Worm (Caenorhabditis elegans) whole organism, L1 larva: ENCODE measurements around the gene cft-1.

Source experiments
- C04F5.9 ChIP-seq: sonication (generic microtip); optimal IDR thresholded peaks from 2 replicates; lab custom pipeline; 2016; ENCODE audit warnings: missing genetic modification characterization, missing compliant biosample characterization
- C34B4.2 ChIP-seq: sonication (generic microtip); optimal IDR thresholded peaks from 2 replicates; lab custom pipeline; 2017; ENCODE audit warnings: mild to moderate bottlenecking, missing genetic modification characterization, missing compliant biosample characterization
- F16B12.6 ChIP-seq: fragments of 150-350 bp; optimal IDR thresholded peaks from 2 replicates; lab custom pipeline; 2014; ENCODE audit warnings: missing biosample characterization, missing genetic modification characterization
- blmp-1 ChIP-seq: fragments of 150-350 bp; optimal IDR thresholded peaks from 2 replicates; lab custom pipeline; 2014; ENCODE audit warnings: missing biosample characterization, missing genetic modification characterization
- ceh-8 ChIP-seq: fragments of 200-800 bp; sonication (Bioruptor generic); optimal IDR thresholded peaks from 2 replicates; lab custom pipeline; 2018; ENCODE audit warnings: mild to moderate bottlenecking, missing genetic modification characterization, moderate library complexity, missing compliant biosample characterization
- ceh-82 ChIP-seq, 3 experiments: fragments of 150-350 bp in 1 of 3; sonication (generic microtip) in 2 of 3; optimal IDR thresholded peaks; 2 replicates each; lab custom pipeline; 2014 to 2017; ENCODE audit warnings: missing biosample characterization in 3 of 3, missing genetic modification characterization in 3 of 3
- ceh-88 ChIP-seq: fragments of 200-800 bp; sonication (Bioruptor generic); IDR thresholded peaks from 2 replicates; pipeline ENCODE4 v1.3.6; 2022; ENCODE audit warnings: missing genetic modification characterization, missing compliant biosample characterization
- ces-1 ChIP-seq: fragments of 150-350 bp; optimal IDR thresholded peaks from 2 replicates; lab custom pipeline; 2014; ENCODE audit warnings: missing biosample characterization, missing genetic modification reagents, missing genetic modification characterization
- efl-1 ChIP-seq, 4 experiments: fragments of 150-350 bp; optimal IDR thresholded peaks in 3 of 4; peaks in 1 of 4; 1 replicate in 1 of 4; 2 replicates in 3 of 4; lab custom pipeline; 2014; ENCODE audit warnings: missing biosample characterization in 2 of 4, missing genetic modification characterization in 2 of 4, missing genetic modification reagents in 2 of 4
- egl-27 ChIP-seq, 2 experiments: fragments of 150-350 bp in 1 of 2; sonication (generic microtip); optimal IDR thresholded peaks; 3 replicates each; lab custom pipeline; 2017 to 2018; ENCODE audit warnings: missing biosample characterization in 2 of 2, missing genetic modification characterization in 2 of 2, missing genetic modification reagents in 2 of 2
- elt-2 ChIP-seq: sonication (generic microtip); optimal IDR thresholded peaks from 2 replicates; lab custom pipeline; 2016; ENCODE audit warnings: missing genetic modification characterization, mild to moderate bottlenecking, inconsistent platforms, missing compliant biosample characterization, missing genetic modification reagents
- elt-3 ChIP-seq, 6 experiments: fragments of 150-350 bp in 1 of 6; sonication (generic microtip); optimal IDR thresholded peaks; 2 replicates each; lab custom pipeline; 2017 to 2018; ENCODE audit warnings: missing biosample characterization in 6 of 6, missing genetic modification characterization in 6 of 6, inconsistent platforms in 1 of 6
- fkh-10 ChIP-seq: sonication (generic microtip); optimal IDR thresholded peaks from 2 replicates; lab custom pipeline; 2017; ENCODE audit warnings: missing biosample characterization, missing genetic modification reagents, missing genetic modification characterization
- fos-1 ChIP-seq: fragments of 150-350 bp; optimal IDR thresholded peaks from 2 replicates; lab custom pipeline; 2014; ENCODE audit warnings: missing biosample characterization, missing genetic modification characterization
- grh-1 ChIP-seq: fragments of 200-800 bp; sonication (Bioruptor generic); IDR thresholded peaks from 2 replicates; pipeline ENCODE4 v1.3.6; 2022; ENCODE audit warnings: missing genetic modification reagents, missing genetic modification characterization, missing compliant biosample characterization
- hlh-4 ChIP-seq: sonication (generic microtip); optimal IDR thresholded peaks from 2 replicates; lab custom pipeline; 2016; ENCODE audit warnings: mild to moderate bottlenecking, missing genetic modification characterization, missing compliant biosample characterization
- irx-1 ChIP-seq: sonication (generic microtip); optimal IDR thresholded peaks from 2 replicates; lab custom pipeline; 2016; ENCODE audit warnings: missing genetic modification characterization, missing compliant biosample characterization
- isw-1 ChIP-seq: fragments of 200-800 bp; sonication (Bioruptor generic); IDR thresholded peaks from 2 replicates; pipeline ENCODE4 v1.3.6; 2022; ENCODE audit warnings: missing genetic modification characterization, missing compliant biosample characterization
- lin-13 ChIP-seq: fragments of 150-350 bp; optimal IDR thresholded peaks from 2 replicates; lab custom pipeline; 2014; ENCODE audit warnings: missing biosample characterization, missing genetic modification reagents, missing genetic modification characterization
- lin-14 ChIP-seq: fragments of 200-800 bp; sonication (Bioruptor generic); optimal IDR thresholded peaks from 2 replicates; lab custom pipeline; 2018; ENCODE audit warnings: mild to moderate bottlenecking, missing genetic modification characterization, moderate library complexity, missing compliant biosample characterization
- lin-15B ChIP-seq: fragments of 150-350 bp; sonication (generic microtip); optimal IDR thresholded peaks from 3 replicates; lab custom pipeline; 2014; ENCODE audit warnings: missing biosample characterization, missing genetic modification characterization
- lin-35 ChIP-seq, 2 experiments: fragments of 150-350 bp; optimal IDR thresholded peaks; 2 replicates each; lab custom pipeline; 2014; ENCODE audit warnings: missing biosample characterization in 2 of 2, missing genetic modification characterization in 2 of 2, missing genetic modification reagents in 2 of 2
- lsy-2 ChIP-seq, 2 experiments: fragments of 150-350 bp; optimal IDR thresholded peaks; 2 replicates each; lab custom pipeline; 2014; ENCODE audit warnings: missing biosample characterization in 2 of 2, missing genetic modification characterization in 2 of 2
- mdl-1 ChIP-seq, 2 experiments: fragments of 150-350 bp; optimal IDR thresholded peaks; 2 replicates each; lab custom pipeline; 2014 to 2017; ENCODE audit warnings: missing biosample characterization in 2 of 2, missing genetic modification characterization in 2 of 2, inconsistent platforms in 1 of 2
- nhr-11 ChIP-seq: fragments of 150-350 bp; optimal IDR thresholded peaks from 2 replicates; lab custom pipeline; 2014; ENCODE audit warnings: missing biosample characterization, missing genetic modification characterization
- nhr-12 ChIP-seq: sonication (generic microtip); optimal IDR thresholded peaks from 2 replicates; lab custom pipeline; 2017; ENCODE audit warnings: missing biosample characterization, missing genetic modification characterization
- nhr-19 ChIP-seq: fragments of 200-800 bp; sonication (Bioruptor generic); conservative IDR thresholded peaks from 2 replicates; pipeline ENCODE4 v1.3.6; 2022; ENCODE audit warnings: missing genetic modification characterization, missing compliant biosample characterization
- nhr-237 ChIP-seq: fragments of 150-350 bp; optimal IDR thresholded peaks from 2 replicates; lab custom pipeline; 2014; ENCODE audit warnings: missing biosample characterization, missing genetic modification characterization
- nhr-71 ChIP-seq: sonication (generic microtip); optimal IDR thresholded peaks from 2 replicates; lab custom pipeline; 2016; ENCODE audit warnings: mild to moderate bottlenecking, missing genetic modification characterization, moderate library complexity, missing compliant biosample characterization
- nhr-84 ChIP-seq: sonication (generic microtip); optimal IDR thresholded peaks from 2 replicates; lab custom pipeline; 2017; ENCODE audit warnings: missing biosample characterization, missing genetic modification characterization
- nhr-85 ChIP-seq: sonication (generic microtip); peaks from one replicate; lab custom pipeline; 2016; ENCODE audit warnings: missing genetic modification characterization, inconsistent platforms, missing compliant biosample characterization
- nhr-90 ChIP-seq: sonication (generic microtip); optimal IDR thresholded peaks from 2 replicates; lab custom pipeline; 2016; ENCODE audit warnings: mild to moderate bottlenecking, missing genetic modification characterization, missing compliant biosample characterization; ENCODE audit not compliant: poor library complexity
- pag-3 ChIP-seq: sonication (generic microtip); optimal IDR thresholded peaks from 2 replicates; lab custom pipeline; 2017; ENCODE audit warnings: missing genetic modification characterization, mild to moderate bottlenecking, missing compliant biosample characterization, antibody characterized with exemption, borderline replicate concordance; ENCODE audit not compliant: insufficient read depth
- pqm-1 ChIP-seq: sonication (generic microtip); optimal IDR thresholded peaks from 3 replicates; lab custom pipeline; 2017; ENCODE audit warnings: missing biosample characterization, missing genetic modification characterization
- rnt-1 ChIP-seq: sonication (generic microtip); optimal IDR thresholded peaks from 2 replicates; lab custom pipeline; 2016; ENCODE audit warnings: mild to moderate bottlenecking, missing genetic modification characterization, moderate library complexity, missing compliant biosample characterization
- skn-1 ChIP-seq: fragments of 150-350 bp; optimal IDR thresholded peaks from 2 replicates; lab custom pipeline; 2014; ENCODE audit warnings: missing biosample characterization, missing genetic modification characterization
- snpc-4 ChIP-seq: fragments of 150-350 bp; optimal IDR thresholded peaks from 2 replicates; lab custom pipeline; 2014; ENCODE audit warnings: missing biosample characterization, missing genetic modification characterization
- swsn-7 ChIP-seq: sonication (generic microtip); optimal IDR thresholded peaks from 2 replicates; lab custom pipeline; 2016; ENCODE audit warnings: missing genetic modification characterization, missing compliant biosample characterization
- tbx-2 ChIP-seq: sonication (generic microtip); optimal IDR thresholded peaks from 2 replicates; lab custom pipeline; 2016; ENCODE audit warnings: missing genetic modification characterization, missing compliant biosample characterization
- tlp-1 ChIP-seq: fragments of 150-350 bp; optimal IDR thresholded peaks from 2 replicates; lab custom pipeline; 2014; ENCODE audit warnings: missing biosample characterization, missing genetic modification characterization
- vab-15 ChIP-seq: sonication (generic microtip); optimal IDR thresholded peaks from 2 replicates; lab custom pipeline; 2017; ENCODE audit warnings: missing genotype, mild to moderate bottlenecking, missing genetic modification characterization, missing compliant biosample characterization
- zip-4 ChIP-seq: fragments of 200-800 bp; sonication (Bioruptor generic); optimal IDR thresholded peaks from 2 replicates; lab custom pipeline; 2018; ENCODE audit warnings: mild to moderate bottlenecking, missing genetic modification characterization, moderate library complexity, missing compliant biosample characterization
- ztf-4 ChIP-seq: fragments of 150-350 bp; optimal IDR thresholded peaks from 2 replicates; lab custom pipeline; 2014; ENCODE audit warnings: missing biosample characterization, missing genetic modification characterization

The cft-1 gene

ce11 chrV:5584833-5585232, 46.2 kb downstream of the cft-1 start, which contains the start of gene CD4.11:
Gene CD4.11 (plus strand): TSS chrV:5585133.
- TF ChIP-seq isw-1 (no peak), lin-13 (GFP tag; lab: Kevin White, UChicago) (no peak), blmp-1 (tag; lab: Kevin White, UChicago) (peak; percentile 39), tbx-2 (no peak)

- peak in 1 of 3 experiments; percentile 8 for TF ChIP-seq ceh-82 (tag; optimal IDR thresholded peaks at IDR 0.05; lab: Kevin White, UChicago)
- peak; percentile 95 for TF ChIP-seq snpc-4 (tag; lab: Kevin White, UChicago)
- no peak for TF ChIP-seq ceh-88 (GFP tag; lab: Robert Waterston, UW)
- TF ChIP-seq nhr-19, result 0 out of 2 replicates have a peak, but pooled peaks have one; percentile 11
- TF ChIP-seq lsy-2 (tag; optimal IDR thresholded peaks at IDR 0.05; lab: Kevin White, UChicago), result peak in 1 of 2 experiments; percentile 55
- no peak for TF ChIP-seq tlp-1 (tag; lab: Kevin White, UChicago)
- TF ChIP-seq pqm-1, result no peak
- no peak for TF ChIP-seq efl-1 (optimal IDR thresholded peaks at IDR 0.05; lab: Kevin White, UChicago)
- peak in 1 of 2 experiments; percentile 65 for TF ChIP-seq efl-1 (GFP tag; optimal IDR thresholded peaks at IDR 0.05 in 1 of 2; lab: Kevin White, UChicago)
- peak; percentile 22 for TF ChIP-seq rnt-1
- peak; percentile 48 for TF ChIP-seq skn-1 (tag; lab: Kevin White, UChicago)
- TF ChIP-seq F16B12.6 (tag; lab: Kevin White, UChicago), result peak; percentile 35
- no peak for TF ChIP-seq isw-1
Observed at ce11 chrV:5587042-5587441, 48.4 kb downstream of the cft-1 start.

- TF ChIP-seq egl-27 (tag; optimal IDR thresholded peaks at IDR 0.05; lab: Kevin White, UChicago) (no peak), fos-1 (tag; lab: Kevin White, UChicago) (no peak), F16B12.6 (tag; lab: Kevin White, UChicago) (no peak), isw-1 (no peak), nhr-71 (tag; lab: Kevin White, UChicago) (no peak), skn-1 (tag; lab: Kevin White, UChicago) (no peak), vab-15 (no peak), mdl-1 (tag; optimal IDR thresholded peaks at IDR 0.05; lab: Kevin White, UChicago) (no peak)
Observed at ce11 chrV:5587955-5588354, 49.4 kb downstream of the cft-1 start.

- TF ChIP-seq nhr-84 (tag; lab: Kevin White, UChicago) (no peak), skn-1 (tag; lab: Kevin White, UChicago) (no peak), nhr-11 (tag; lab: Kevin White, UChicago) (no peak), C04F5.9 (tag; lab: Kevin White, UChicago) (no peak), elt-3 (tag; optimal IDR thresholded peaks at IDR 0.05; lab: Kevin White, UChicago) (no peak), swsn-7 (no peak)
Observed at ce11 chrV:5591887-5592286, 53.3 kb downstream of the cft-1 start.

ce11 chrV:5592323-5592722, 53.7 kb downstream of the cft-1 start, which contains the start of gene vps-37:
Gene vps-37 (plus strand): TSS chrV:5592700.
- no peak for TF ChIP-seq elt-2 (tag; lab: Kevin White, UChicago)
- TF ChIP-seq tbx-2, result peak; percentile 77
- TF ChIP-seq swsn-7, result peak; percentile 82
- no peak for TF ChIP-seq pqm-1
- TF ChIP-seq ceh-8 (GFP tag; lab: Kevin White, UChicago), result peak; percentile 20
- TF ChIP-seq ztf-4, result peak; percentile 69
- TF ChIP-seq pag-3, result no peak
- TF ChIP-seq irx-1 (tag; lab: Kevin White, UChicago), result peak; percentile 69
- TF ChIP-seq grh-1 (GFP tag; lab: Robert Waterston, UW), result peak; percentile 56; the same call in 1 of the 2 replicates
- TF ChIP-seq lin-14 (GFP tag; lab: Kevin White, UChicago), result peak; percentile 79
- peak; percentile 61; the same call in 1 of the 2 replicates for TF ChIP-seq isw-1
- no peak for TF ChIP-seq fkh-10
- peak; percentile 27 for TF ChIP-seq nhr-237 (tag; lab: Kevin White, UChicago)
- no peak for TF ChIP-seq hlh-4 (tag; lab: Kevin White, UChicago)
- TF ChIP-seq lin-35 (GFP tag; optimal IDR thresholded peaks at IDR 0.05; lab: Kevin White, UChicago), result peak; percentile 88 to 90
- no peak for TF ChIP-seq zip-4
- TF ChIP-seq nhr-85 (tag; lab: Kevin White, UChicago), result peak; percentile 81
- peak; percentile 74 for TF ChIP-seq nhr-90 (tag; lab: Kevin White, UChicago)
- TF ChIP-seq elt-3 (tag; optimal IDR thresholded peaks at IDR 0.05; lab: Kevin White, UChicago), result peak in 2 of 6 experiments; percentile 9 to 52
- TF ChIP-seq F16B12.6 (tag; lab: Kevin White, UChicago), result peak; percentile 99
- peak; percentile 78 for TF ChIP-seq lin-15B (tag; lab: Kevin White, UChicago)
- TF ChIP-seq efl-1 (optimal IDR thresholded peaks at IDR 0.05; lab: Kevin White, UChicago), result peak; percentile 91
- peak; percentile 83 to 98 for TF ChIP-seq efl-1 (GFP tag; optimal IDR thresholded peaks at IDR 0.05 in 1 of 2; lab: Kevin White, UChicago)
- no peak for TF ChIP-seq nhr-12 (tag; lab: Kevin White, UChicago)
- no peak for TF ChIP-seq C34B4.2 (tag; lab: Kevin White, UChicago)
- TF ChIP-seq ces-1 (GFP tag; lab: Kevin White, UChicago), result peak; percentile 50
